Worm (Caenorhabditis elegans) whole organism, early embryonic: ENCODE results near the gene W09G12.6.

Experiments
- F13C5.2 ChIP-seq: sonication (generic microtip); optimal IDR thresholded peaks from 2 replicates; lab custom pipeline; 2017; ENCODE audit warnings: mild to moderate bottlenecking, missing genetic modification characterization, inconsistent platforms, missing compliant biosample characterization
- aly-1 ChIP-seq: sonication (generic microtip); optimal IDR thresholded peaks from 2 replicates; lab custom pipeline; 2016; ENCODE audit warnings: missing genetic modification characterization, missing compliant biosample characterization
- ama-1 ChIP-seq: fragments of 150-350 bp; optimal IDR thresholded peaks from 2 replicates; lab custom pipeline; 2014
- ets-7 ChIP-seq: sonication (generic microtip); optimal IDR thresholded peaks from 2 replicates; lab custom pipeline; 2016; ENCODE audit warnings: missing genotype, missing genetic modification characterization, missing compliant biosample characterization
- hmg-4 ChIP-seq: fragments of 200-800 bp; sonication (Bioruptor generic); optimal IDR thresholded peaks from 2 replicates; lab custom pipeline; 2018; ENCODE audit warnings: mild to moderate bottlenecking, missing genetic modification characterization, missing compliant biosample characterization
- sea-1 ChIP-seq: fragments of 200-800 bp; sonication (Bioruptor generic); conservative IDR thresholded peaks from 2 replicates; pipeline ENCODE4 v1.3.6; 2022; ENCODE audit warnings: missing genetic modification characterization, missing compliant biosample characterization

- TF ChIP-seq ama-1 (no peak), aly-1 (tag; lab: Kevin White, UChicago) (no peak), ets-7 (tag; lab: Kevin White, UChicago) (no peak), F13C5.2 (tag; lab: Kevin White, UChicago) (no peak), hmg-4 (GFP tag; lab: Kevin White, UChicago) (no peak), sea-1 (GFP tag; lab: Robert Waterston, UW) (no peak)
Measured at ce11 chrIV:1216290-1216689, 15.4 kb upstream of the W09G12.6 start, which contains the start of gene W09G12.9.
